Worm (Caenorhabditis elegans) whole organism, young adult: ENCODE results near the gene npp-15.
A peak's percentile ranks its signal among the peaks of the same experiment; 100 is the strongest.

Experiments
- B0035.1 ChIP-seq: sonication (generic microtip); optimal IDR thresholded peaks from 2 replicates; lab custom pipeline; 2016; ENCODE audit warnings: missing genetic modification characterization, mild to moderate bottlenecking, missing compliant biosample characterization, missing genotype, missing genetic modification reagents
- B0261.1 ChIP-seq: sonication (generic microtip); optimal IDR thresholded peaks from 2 replicates; lab custom pipeline; 2016; ENCODE audit warnings: mild to moderate bottlenecking, missing genetic modification characterization, moderate library complexity, missing compliant biosample characterization
- C17E4.6 ChIP-seq: fragments of 200-800 bp; sonication (Bioruptor generic); IDR thresholded peaks from 2 replicates; pipeline ENCODE4 v1.3.6; 2022; ENCODE audit warnings: missing genetic modification reagents, missing genetic modification characterization, missing compliant biosample characterization
- D2030.7 ChIP-seq: fragments of 200-800 bp; sonication (Bioruptor generic); IDR thresholded peaks from 2 replicates; pipeline ENCODE4 v1.3.6; 2022; ENCODE audit warnings: missing genetic modification reagents, missing genetic modification characterization, missing compliant biosample characterization
- F23B12.7 ChIP-seq: sonication (generic microtip); optimal IDR thresholded peaks from 2 replicates; lab custom pipeline; 2017; ENCODE audit warnings: missing genetic modification characterization, mild to moderate bottlenecking, missing compliant biosample characterization, antibody characterized with exemption, moderate library complexity; ENCODE audit not compliant: insufficient read depth
- F33H1.4 ChIP-seq: fragments of 200-800 bp; sonication (Bioruptor generic); IDR thresholded peaks from 2 replicates; pipeline ENCODE4 v1.3.6; 2022; ENCODE audit warnings: missing genetic modification reagents, missing genetic modification characterization, missing compliant biosample characterization
- K11D2.4 ChIP-seq: fragments of 200-800 bp; sonication (Bioruptor generic); IDR thresholded peaks from 2 replicates; pipeline ENCODE4 v1.3.6; 2022; ENCODE audit warnings: missing genetic modification reagents, missing genetic modification characterization, missing compliant biosample characterization
- K12H6.12 ChIP-seq: fragments of 200-800 bp; sonication (Bioruptor generic); optimal IDR thresholded peaks from 2 replicates; lab custom pipeline; 2018; ENCODE audit warnings: mild to moderate bottlenecking, missing genetic modification characterization, missing compliant biosample characterization
- Y53G8AR.9 ChIP-seq: fragments of 200-800 bp; sonication (Bioruptor generic); conservative IDR thresholded peaks from 2 replicates; pipeline ENCODE4 v1.3.6; 2022; ENCODE audit warnings: missing genetic modification reagents, missing genetic modification characterization, missing compliant biosample characterization
- ZK185.1 ChIP-seq: sonication (generic microtip); optimal IDR thresholded peaks from 2 replicates; lab custom pipeline; 2016; ENCODE audit warnings: mild to moderate bottlenecking, missing genetic modification characterization, missing compliant biosample characterization; ENCODE audit not compliant: poor library complexity, severe bottlenecking
- akir-1 ChIP-seq: fragments of 200-800 bp; sonication (Bioruptor generic); optimal IDR thresholded peaks from 2 replicates; lab custom pipeline; 2018; ENCODE audit warnings: mild to moderate bottlenecking, missing genetic modification characterization, moderate library complexity, missing compliant biosample characterization
- atf-7 ChIP-seq: sonication (generic microtip); optimal IDR thresholded peaks from 2 replicates; lab custom pipeline; 2017; ENCODE audit warnings: mild to moderate bottlenecking, missing genetic modification characterization, missing compliant biosample characterization
- attf-3 ChIP-seq: fragments of 200-800 bp; sonication (Bioruptor generic); conservative IDR thresholded peaks from 2 replicates; pipeline ENCODE4 v1.3.6; 2022; ENCODE audit warnings: missing genetic modification reagents, missing genetic modification characterization, missing compliant biosample characterization
- attf-5 ChIP-seq: fragments of 200-800 bp; sonication (Bioruptor generic); optimal IDR thresholded peaks from 2 replicates; lab custom pipeline; 2018; ENCODE audit warnings: mild to moderate bottlenecking, missing genetic modification characterization, missing compliant biosample characterization
- cebp-1 ChIP-seq, 2 experiments: fragments of 200-800 bp in 1 of 2; sonication (Bioruptor generic) in 1 of 2; sonication (generic microtip) in 1 of 2; IDR thresholded peaks in 1 of 2; optimal IDR thresholded peaks in 1 of 2; 2 replicates each; pipeline versions ENCODE4 v1.3.6 to Lab custom; 2017 to 2022; ENCODE audit warnings: missing compliant biosample characterization in 2 of 2, missing genetic modification characterization in 2 of 2, mild to moderate bottlenecking in 1 of 2, missing genetic modification reagents in 1 of 2, moderate library complexity in 1 of 2
- ceh-100 ChIP-seq: fragments of 200-800 bp; sonication (Bioruptor generic); IDR thresholded peaks from 2 replicates; pipeline ENCODE4 v1.3.6; 2022; ENCODE audit warnings: missing genetic modification reagents, missing genetic modification characterization, missing compliant biosample characterization
- ceh-27 ChIP-seq: fragments of 200-800 bp; sonication (Bioruptor generic); optimal IDR thresholded peaks from 2 replicates; lab custom pipeline; 2018; ENCODE audit warnings: mild to moderate bottlenecking, missing genetic modification characterization, moderate library complexity, missing compliant biosample characterization
- ceh-91 ChIP-seq: fragments of 200-800 bp; sonication (Bioruptor generic); IDR thresholded peaks from 2 replicates; pipeline ENCODE4 v1.3.6; 2022; ENCODE audit warnings: missing genetic modification reagents, missing genetic modification characterization, missing compliant biosample characterization
- die-1 ChIP-seq: sonication (generic microtip); optimal IDR thresholded peaks from 2 replicates; lab custom pipeline; 2016; ENCODE audit warnings: missing genotype, mild to moderate bottlenecking, missing genetic modification characterization, missing compliant biosample characterization
- dpff-1 ChIP-seq: sonication (generic microtip); optimal IDR thresholded peaks from 2 replicates; lab custom pipeline; 2017; ENCODE audit warnings: mild to moderate bottlenecking, missing genetic modification characterization, missing compliant biosample characterization
- egl-18 ChIP-seq: fragments of 200-800 bp; sonication (Bioruptor generic); IDR thresholded peaks from 2 replicates; pipeline ENCODE4 v1.3.6; 2022; ENCODE audit warnings: missing genetic modification reagents, missing genetic modification characterization, missing compliant biosample characterization
- egl-44 ChIP-seq: fragments of 200-800 bp; sonication (Bioruptor generic); IDR thresholded peaks from 2 replicates; pipeline ENCODE4 v1.3.6; 2022; ENCODE audit warnings: missing genetic modification reagents, missing genetic modification characterization, missing compliant biosample characterization
- egrh-3 ChIP-seq: fragments of 200-800 bp; sonication (Bioruptor generic); IDR thresholded peaks from 2 replicates; pipeline ENCODE4 v1.3.6; 2022; ENCODE audit warnings: missing genetic modification reagents, missing genetic modification characterization, missing compliant biosample characterization
- ets-4 ChIP-seq: fragments of 200-800 bp; sonication (Bioruptor generic); optimal IDR thresholded peaks from 2 replicates; lab custom pipeline; 2018; ENCODE audit warnings: mild to moderate bottlenecking, missing genetic modification characterization, missing compliant biosample characterization
- him-1 ChIP-seq: sonication (generic microtip); optimal IDR thresholded peaks from 2 replicates; lab custom pipeline; 2016; ENCODE audit warnings: missing genotype, missing genetic modification reagents, missing genetic modification characterization, missing compliant biosample characterization
- hlh-12 ChIP-seq: sonication (generic microtip); optimal IDR thresholded peaks from 2 replicates; lab custom pipeline; 2016; ENCODE audit warnings: missing genetic modification characterization, missing compliant biosample characterization
- hmg-1.2 ChIP-seq: fragments of 200-800 bp; sonication (Bioruptor generic); IDR thresholded peaks from 2 replicates; pipeline ENCODE4 v1.3.6; 2022; ENCODE audit warnings: missing genetic modification reagents, missing genetic modification characterization, missing compliant biosample characterization
- hrde-1 ChIP-seq: sonication (generic microtip); optimal IDR thresholded peaks from 2 replicates; lab custom pipeline; 2016; ENCODE audit warnings: missing genetic modification characterization, mild to moderate bottlenecking, missing compliant biosample characterization, moderate library complexity, missing genotype, missing genetic modification reagents, borderline replicate concordance
- let-526 ChIP-seq: fragments of 200-800 bp; sonication (Bioruptor generic); IDR thresholded peaks from 2 replicates; pipeline ENCODE4 v1.3.6; 2022; ENCODE audit warnings: missing genetic modification reagents, missing genetic modification characterization, missing compliant biosample characterization
- let-607 ChIP-seq, 2 experiments: fragments of 200-800 bp in 1 of 2; sonication (Bioruptor generic) in 1 of 2; sonication (generic microtip) in 1 of 2; optimal IDR thresholded peaks; 2 replicates each; lab custom pipeline; 2016 to 2018; ENCODE audit warnings: mild to moderate bottlenecking in 2 of 2, missing compliant biosample characterization in 2 of 2, missing genetic modification characterization in 2 of 2, moderate library complexity in 2 of 2, missing genotype in 1 of 2
- lin-40 ChIP-seq: sonication (generic microtip); optimal IDR thresholded peaks from 2 replicates; lab custom pipeline; 2016; ENCODE audit warnings: missing genetic modification characterization, mild to moderate bottlenecking, missing compliant biosample characterization, missing genotype, missing genetic modification reagents
- lsy-27 ChIP-seq: sonication (generic microtip); optimal IDR thresholded peaks from 2 replicates; lab custom pipeline; 2017; ENCODE audit warnings: missing genetic modification characterization, mild to moderate bottlenecking, missing compliant biosample characterization, antibody characterized with exemption, missing genotype, borderline replicate concordance; ENCODE audit not compliant: insufficient read depth
- madf-10 ChIP-seq: sonication (generic microtip); optimal IDR thresholded peaks from 2 replicates; lab custom pipeline; 2016; ENCODE audit warnings: mild to moderate bottlenecking, missing genetic modification characterization, missing compliant biosample characterization
- mel-28 ChIP-seq: sonication (generic microtip); optimal IDR thresholded peaks from 2 replicates; lab custom pipeline; 2016; ENCODE audit warnings: borderline replicate concordance, mild to moderate bottlenecking, missing genetic modification characterization, missing compliant biosample characterization
- nhr-80 ChIP-seq: sonication (generic microtip); optimal IDR thresholded peaks from 2 replicates; lab custom pipeline; 2016; ENCODE audit warnings: missing genetic modification characterization, missing compliant biosample characterization
- repo-1 ChIP-seq: sonication (generic microtip); optimal IDR thresholded peaks from 2 replicates; lab custom pipeline; 2017; ENCODE audit warnings: mild to moderate bottlenecking, missing genetic modification characterization, missing compliant biosample characterization
- snpc-3.4 ChIP-seq: sonication (generic microtip); optimal IDR thresholded peaks from 2 replicates; lab custom pipeline; 2017; ENCODE audit warnings: missing genetic modification characterization, mild to moderate bottlenecking, missing compliant biosample characterization, antibody characterized with exemption, moderate library complexity, missing genotype, missing genetic modification reagents
- somi-1 ChIP-seq: fragments of 200-800 bp; sonication (Bioruptor generic); optimal IDR thresholded peaks from 2 replicates; lab custom pipeline; 2018; ENCODE audit warnings: mild to moderate bottlenecking, missing genetic modification characterization, missing compliant biosample characterization
- tbp1 ChIP-seq: fragments of 200-800 bp; sonication (Bioruptor generic); optimal IDR thresholded peaks from 2 replicates; lab custom pipeline; 2018; ENCODE audit warnings: mild to moderate bottlenecking, missing genetic modification characterization, missing compliant biosample characterization
- unc-62 ChIP-seq: fragments of 150-350 bp; optimal IDR thresholded peaks from 2 replicates; lab custom pipeline; 2014; ENCODE audit warnings: missing biosample characterization, missing genetic modification reagents, missing genetic modification characterization
- ztf-22 ChIP-seq: fragments of 200-800 bp; sonication (Bioruptor generic); optimal IDR thresholded peaks from 2 replicates; lab custom pipeline; 2018; ENCODE audit warnings: mild to moderate bottlenecking, missing genetic modification characterization, moderate library complexity, missing compliant biosample characterization
- ztf-26 ChIP-seq: sonication (generic microtip); optimal IDR thresholded peaks from 2 replicates; lab custom pipeline; 2017; ENCODE audit warnings: missing genetic modification characterization, missing compliant biosample characterization
- ztf-3 ChIP-seq: fragments of 200-800 bp; sonication (Bioruptor generic); optimal IDR thresholded peaks from 2 replicates; lab custom pipeline; 2018; ENCODE audit warnings: mild to moderate bottlenecking, missing genetic modification characterization, missing compliant biosample characterization

npp-15 gene

ce11 chrIII:7891573-7892306 lies 37.1 kb upstream of the npp-15 start, which contains the start of the genes ZK688.5 and fahd-1 (continued):
- no peak for TF ChIP-seq ets-4 (GFP tag; lab: Kevin White, UChicago)
- peak; percentile 45 for TF ChIP-seq tbp1 (GFP tag; lab: Kevin White, UChicago)
- TF ChIP-seq B0261.1 (tag; lab: Kevin White, UChicago) = no peak
- TF ChIP-seq akir-1 (GFP tag; lab: Kevin White, UChicago) = no peak
- TF ChIP-seq K12H6.12 (tag; lab: Kevin White, UChicago) = peak; percentile 34
- TF ChIP-seq ztf-3 (GFP tag; lab: Kevin White, UChicago) = no peak
- peak; percentile 56; the same call in 1 of the 2 replicates for TF ChIP-seq Y53G8AR.9
- peak; percentile 24; the same call in 1 of the 2 replicates for TF ChIP-seq egrh-3 (GFP tag; lab: Robert Waterston, UW)
- TF ChIP-seq unc-62 (GFP tag; lab: Kevin White, UChicago) = peak; percentile 23
- peak; percentile 44 for TF ChIP-seq ceh-27 (GFP tag; lab: Kevin White, UChicago)
- peak; percentile 86 for TF ChIP-seq attf-5 (GFP tag; lab: Kevin White, UChicago)
- TF ChIP-seq somi-1 (GFP tag; lab: Kevin White, UChicago) = peak; percentile 43
- 0 out of 2 replicates have a peak, but pooled peaks have one; percentile 10 for TF ChIP-seq K11D2.4 (GFP tag; lab: Robert Waterston, UW)
- TF ChIP-seq cebp-1 (GFP tag; IDR thresholded peaks at IDR 0.05; lab: Robert Waterston, UW) = no peak
- peak; percentile 75 for TF ChIP-seq cebp-1 (tag; optimal IDR thresholded peaks at IDR 0.05; lab: Kevin White, UChicago)
- TF ChIP-seq let-526 (GFP tag; lab: Robert Waterston, UW) = peak; percentile 50; the same call in 1 of the 2 replicates
- peak; percentile 39 for TF ChIP-seq ztf-26
- no peak for TF ChIP-seq egl-18 (GFP tag; lab: Robert Waterston, UW)
- peak; percentile 14 for TF ChIP-seq madf-10 (tag; lab: Kevin White, UChicago)
- peak; percentile 26 for TF ChIP-seq ZK185.1 (tag; lab: Kevin White, UChicago)
- peak; percentile 87; the same call in 1 of the 2 replicates for TF ChIP-seq hmg-1.2
- no peak for TF ChIP-seq D2030.7 (GFP tag; lab: Robert Waterston, UW)
- TF ChIP-seq F33H1.4 (GFP tag; lab: Robert Waterston, UW) = no peak
- TF ChIP-seq let-607 (tag; optimal IDR thresholded peaks at IDR 0.05; lab: Kevin White, UChicago) = peak; percentile 27 to 51
- peak; percentile 69 for TF ChIP-seq lin-40 (tag; lab: Kevin White, UChicago)
- 0 out of 2 replicates have a peak, but pooled peaks have one; percentile 22 for TF ChIP-seq attf-3 (GFP tag; lab: Robert Waterston, UW)
- peak; percentile 71 for TF ChIP-seq lsy-27 (tag; lab: Kevin White, UChicago)
- no peak for TF ChIP-seq mel-28 (tag; lab: Kevin White, UChicago)

ce11 chrIII:7892333-7892732 lies 36.5 kb upstream of the npp-15 start:
- TF ChIP-seq atf-7 (tag; lab: Kevin White, UChicago) = no peak
- TF ChIP-seq repo-1 (tag; lab: Kevin White, UChicago) = no peak
- no peak for TF ChIP-seq snpc-3.4 (tag; lab: Kevin White, UChicago)
- no peak for TF ChIP-seq him-1 (tag; lab: Kevin White, UChicago)
- TF ChIP-seq C17E4.6 = no peak
- no peak for TF ChIP-seq egl-18 (GFP tag; lab: Robert Waterston, UW)
- TF ChIP-seq ceh-91 (GFP tag; lab: Robert Waterston, UW) = no peak
- TF ChIP-seq tbp1 (GFP tag; lab: Kevin White, UChicago) = no peak
- no peak for TF ChIP-seq die-1
- no peak for TF ChIP-seq F23B12.7 (tag; lab: Kevin White, UChicago)
- TF ChIP-seq hrde-1 (tag; lab: Kevin White, UChicago) = no peak
- TF ChIP-seq akir-1 (GFP tag; lab: Kevin White, UChicago) = no peak
- TF ChIP-seq ztf-22 = no peak
- TF ChIP-seq egl-44 (GFP tag; lab: Robert Waterston, UW) = no peak
- no peak for TF ChIP-seq ceh-100 (GFP tag; lab: Robert Waterston, UW)
- TF ChIP-seq B0035.1 = no peak
- no peak for TF ChIP-seq nhr-80
- no peak for TF ChIP-seq hlh-12
- no peak for TF ChIP-seq dpff-1 (tag; lab: Kevin White, UChicago)
